Worm (Caenorhabditis elegans) whole organism, L4/young adult: ENCODE results near the gene Y55F3BR.10.

Source experiments
- W03F9.2 ChIP-seq: fragments of 150-350 bp; optimal IDR thresholded peaks from 2 replicates; lab custom pipeline; 2014; ENCODE audit warnings: missing biosample characterization, missing genetic modification characterization
- dao-5 ChIP-seq: sonication (generic microtip); optimal IDR thresholded peaks from 2 replicates; lab custom pipeline; 2016; ENCODE audit warnings: missing genotype, missing genetic modification characterization, moderate library complexity, missing compliant biosample characterization
- him-1 ChIP-seq: sonication (generic microtip); optimal IDR thresholded peaks from 2 replicates; lab custom pipeline; 2016; ENCODE audit warnings: missing genotype, missing genetic modification reagents, missing genetic modification characterization, missing compliant biosample characterization

DNA sequence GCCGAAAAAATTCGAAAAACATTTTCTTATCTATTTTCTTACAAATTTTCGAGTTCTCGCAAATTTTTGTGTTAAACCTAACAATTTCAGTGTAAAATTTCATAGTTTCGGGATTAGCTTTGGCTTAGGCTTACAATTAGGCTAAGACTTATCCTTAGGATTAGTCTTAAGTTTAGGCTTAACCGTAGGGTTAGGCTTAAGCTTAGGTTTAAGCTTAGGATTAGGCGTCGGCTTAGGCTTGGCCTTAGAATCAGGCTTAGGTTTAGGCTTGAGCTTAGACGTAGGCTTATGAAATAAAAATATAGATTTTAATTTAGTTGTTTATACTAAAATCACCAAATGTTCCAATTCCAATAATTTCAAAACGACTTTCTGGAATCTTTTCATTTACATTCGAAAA, 23.8 kb downstream of the Y55F3BR.10 start:
- TF ChIP-seq him-1 (tag; lab: Kevin White, UChicago) (no peak), W03F9.2 (tag; lab: Kevin White, UChicago) (no peak), dao-5 (no peak)
